Fruit fly (Drosophila melanogaster): ENCODE results near the gene Rbbp5.

Rbbp5 gene

DNA sequence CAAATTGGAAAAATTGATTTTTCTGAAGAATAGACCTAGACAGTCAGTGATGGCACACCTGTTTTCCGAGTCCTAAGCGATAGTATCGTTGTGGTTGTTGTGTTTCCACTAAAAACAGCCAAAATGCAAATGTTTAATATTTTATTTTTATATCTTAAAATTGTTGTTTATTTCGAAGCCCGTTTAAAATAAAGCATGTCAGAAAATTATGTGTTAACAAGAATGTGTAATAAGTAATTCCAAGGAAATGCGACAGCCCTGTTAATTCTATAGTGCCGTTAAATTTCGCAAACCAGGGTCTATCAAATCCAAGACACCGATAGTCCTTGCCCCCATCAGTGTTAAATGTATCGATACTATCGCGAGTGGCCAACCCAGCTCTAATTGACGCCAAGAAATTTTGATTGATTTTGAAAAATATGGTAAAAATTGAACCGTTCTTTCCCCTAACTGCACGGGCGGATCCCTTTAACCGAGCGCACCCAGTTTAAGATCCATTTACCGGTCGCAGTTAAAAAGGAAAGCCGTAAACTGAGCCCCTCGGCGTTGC lies 45.6 kb downstream of the Rbbp5 start, which contains the start of gene Pex23 (continued):
- TF ChIP-seq ey (GFP tag; optimal IDR thresholded peaks at IDR 0.05) (peak; percentile 82), br (GFP tag; optimal IDR thresholded peaks at IDR 0.05) (no peak), Hr78 (GFP tag; optimal IDR thresholded peaks at IDR 0.05) (no peak), woc (GFP tag; optimal IDR thresholded peaks at IDR 0.05) (peak; percentile 72), rgr (GFP tag; optimal IDR thresholded peaks at IDR 0.05) (peak; percentile 85)

DNA sequence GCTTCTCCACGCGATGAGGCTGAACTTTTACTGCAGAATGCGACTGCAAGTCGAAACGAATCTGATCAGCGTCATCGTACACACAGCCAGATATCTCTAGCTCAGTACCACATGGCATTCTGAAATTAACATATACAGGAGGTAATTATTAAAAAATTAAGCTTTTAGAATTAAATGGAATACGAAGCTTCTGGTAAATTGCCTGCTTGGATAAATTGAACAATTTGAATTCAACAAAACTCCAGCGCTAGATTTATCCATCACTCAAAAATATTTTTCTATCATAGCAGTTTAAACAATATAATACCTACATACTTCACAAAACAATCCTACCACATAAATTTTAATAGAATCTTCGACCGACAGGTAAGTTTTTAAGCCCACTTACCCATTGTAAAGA lies 48.6 kb downstream of the Rbbp5 start, which contains the start of gene SCCRO4:
Gene SCCRO4 (plus strand): TSS at position 301 of the 400 bp plus-strand sequence.
- no peak for TF ChIP-seq foxo (GFP tag; optimal IDR thresholded peaks at IDR 0.05)
- no peak for TF ChIP-seq CrebA (GFP tag; optimal IDR thresholded peaks at IDR 0.05; ENCODE audit: borderline replicate concordance)
- no peak for TF ChIP-seq N (GFP tag; optimal IDR thresholded peaks at IDR 0.05)
- TF ChIP-seq h (GFP tag; optimal IDR thresholded peaks at IDR 0.05) = no peak
- no peak for TF ChIP-seq dmrt93B (GFP tag; optimal IDR thresholded peaks at IDR 0.05)
- no peak for TF ChIP-seq Rel (GFP tag; optimal IDR thresholded peaks at IDR 0.05)
- no peak for TF ChIP-seq Rel (tag; optimal IDR thresholded peaks at IDR 0.05)
- no peak for TF ChIP-seq pan (optimal IDR thresholded peaks at IDR 0.05)
- TF ChIP-seq Dfd (GFP tag; optimal IDR thresholded peaks at IDR 0.05) = no peak
- no peak for TF ChIP-seq OdsH (GFP tag; optimal IDR thresholded peaks at IDR 0.05)
- no peak for TF ChIP-seq fru (GFP tag; optimal IDR thresholded peaks at IDR 0.05)
- TF ChIP-seq psq (GFP tag; optimal IDR thresholded peaks at IDR 0.05) = no peak
- TF ChIP-seq dl (GFP tag; optimal IDR thresholded peaks at IDR 0.05; ENCODE audit: insufficient read depth in 1 of 2, partially characterized antibody in 2 of 2) = no peak

dm6 chr3L:20296797-20297196 lies 50.9 kb downstream of the Rbbp5 start, which contains the start of gene FRG1:
FRG1 (minus strand) TSS chr3L:20296971.
- TF ChIP-seq sv (GFP tag; optimal IDR thresholded peaks at IDR 0.05) = no peak
- TF ChIP-seq Myc (optimal IDR thresholded peaks at IDR 0.05) = no peak
- TF ChIP-seq dsf (GFP tag; optimal IDR thresholded peaks at IDR 0.05; ENCODE audit: borderline replicate concordance) = no peak
- no peak for TF ChIP-seq rgr (GFP tag; optimal IDR thresholded peaks at IDR 0.05)
